Fruit fly (Drosophila melanogaster) whole organism, embryonic: Measurements from ENCODE around the gene Nep6.

Experiments
- CG1603 ChIP-seq: fragments of 200-800 bp; sonication (Bioruptor generic); optimal IDR thresholded peaks from 2 replicates; lab custom pipeline; 2019; ENCODE audit warnings: missing biosample characterization, mild to moderate bottlenecking, missing genetic modification characterization, moderate library complexity
- CG16815 ChIP-seq: fragments of 200-800 bp; sonication (Bioruptor generic); optimal IDR thresholded peaks from 3 replicates; lab custom pipeline; 2017; ENCODE audit warnings: missing biosample characterization, mild to moderate bottlenecking, missing genetic modification characterization
- CG2129 ChIP-seq: fragments of 200-800 bp; sonication (Bioruptor generic); IDR thresholded peaks from 2 replicates; pipeline ENCODE4 v1.3.6; 2022; ENCODE audit warnings: missing biosample characterization, missing genetic modification characterization; ENCODE audit not compliant: partially characterized antibody
- Fer3 ChIP-seq: fragments of 200-800 bp; sonication (Bioruptor generic); optimal IDR thresholded peaks from 2 replicates; lab custom pipeline; 2018; ENCODE audit warnings: missing biosample characterization, mild to moderate bottlenecking, missing genetic modification characterization, moderate library complexity
- Lpt ChIP-seq: fragments of >200 bp; optimal IDR thresholded peaks from 2 replicates; lab custom pipeline; 2018; ENCODE audit warnings: missing biosample characterization, missing genetic modification characterization
- chm ChIP-seq: fragments of 200-800 bp; sonication (Bioruptor generic); IDR thresholded peaks from 2 replicates; pipeline ENCODE4 v1.3.6; 2022; ENCODE audit warnings: missing biosample characterization, missing genetic modification characterization
- dpn ChIP-seq, 2 experiments: fragments of 200-800 bp; sonication (Bioruptor generic); optimal IDR thresholded peaks; 3 replicates each; lab custom pipeline; 2016; ENCODE audit warnings: missing biosample characterization in 2 of 2, missing genetic modification characterization in 2 of 2
- dysf ChIP-seq: fragments of 200-800 bp; sonication (Bioruptor generic); IDR thresholded peaks from 3 replicates; pipeline ENCODE4 v1.3.6; 2022; ENCODE audit warnings: missing biosample characterization, missing genetic modification characterization
- h ChIP-seq: fragments of >200 bp; optimal IDR thresholded peaks from 2 replicates; lab custom pipeline; 2017
- psq ChIP-seq: fragments of 200-800 bp; sonication (Bioruptor generic); optimal IDR thresholded peaks from 2 replicates; lab custom pipeline; 2017; ENCODE audit warnings: missing biosample characterization, missing genetic modification characterization
- ro ChIP-seq: fragments of 200-800 bp; sonication (Bioruptor generic); IDR thresholded peaks from 2 replicates; pipeline ENCODE4 v1.3.6; 2022; ENCODE audit warnings: missing biosample characterization, missing genetic modification characterization

DNA sequence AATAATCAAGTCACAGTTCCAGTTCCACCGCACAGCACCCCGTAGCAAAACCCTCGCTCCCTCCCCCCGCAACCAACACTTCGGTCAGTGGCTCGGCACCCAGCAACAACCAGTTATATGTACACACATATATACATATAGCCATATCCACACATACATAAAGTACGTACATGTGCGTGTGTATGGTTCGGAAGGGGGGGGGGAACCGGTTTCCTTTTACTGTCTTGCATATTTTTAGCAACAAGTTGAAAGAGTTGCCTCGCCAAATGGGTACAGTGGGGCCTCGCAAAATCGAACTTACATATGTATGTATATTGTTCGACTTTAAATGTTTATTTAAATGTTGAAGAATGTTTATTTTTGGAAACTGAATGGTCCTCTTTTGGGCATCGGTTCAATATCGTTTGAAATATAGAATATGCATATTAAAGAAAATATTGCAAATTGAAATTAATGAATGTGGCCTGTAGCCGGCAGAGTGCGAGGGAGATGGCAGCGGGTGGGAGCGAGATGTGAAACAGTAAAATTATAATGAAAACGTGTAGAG lies 46.4 kb upstream of the Nep6 start:
- peak; percentile 89 for TF ChIP-seq dysf (GFP tag; lab: Robert Waterston, UW)
- TF ChIP-seq dpn (GFP tag; optimal IDR thresholded peaks at IDR 0.05; lab: Kevin White, UChicago): peak; percentile 53 to 64
- no peak for TF ChIP-seq Lpt (GFP tag; lab: Kevin White, UChicago)
- TF ChIP-seq CG16815 (GFP tag; lab: Kevin White, UChicago): peak; percentile 52
- TF ChIP-seq Fer3 (tag; lab: Kevin White, UChicago): peak; percentile 83
- no peak for TF ChIP-seq ro (GFP tag; lab: Robert Waterston, UW)
- no peak for TF ChIP-seq chm (GFP tag; lab: Robert Waterston, UW)
- TF ChIP-seq h (lab: Kevin White, UChicago): no peak
- TF ChIP-seq CG2129: no peak
- no peak for TF ChIP-seq psq (GFP tag; lab: Kevin White, UChicago)
- TF ChIP-seq CG1603 (tag; lab: Kevin White, UChicago): peak; percentile 61
